Worm (Caenorhabditis elegans): Measurements from ENCODE around the gene gnrr-7.

- no peak for TF ChIP-seq W03F9.2 (tag; optimal IDR thresholded peaks at IDR 0.05)
- TF ChIP-seq him-1 (tag; optimal IDR thresholded peaks at IDR 0.05): no peak
- TF ChIP-seq dao-5 (tag; optimal IDR thresholded peaks at IDR 0.05): no peak
Measured at ce11 chrX:11210417-11210816, 24.8 kb downstream of the gnrr-7 start.
